Fruit fly (Drosophila melanogaster): ENCODE results near the gene CecC.

CecC gene

dm6 chr3R:30258298-30258990 lies 42.2 kb downstream of the CecC start (continued):
- TF ChIP-seq Eip93F (GFP tag; optimal IDR thresholded peaks at IDR 0.05), result peak; percentile 20
- peak; percentile 87 for TF ChIP-seq CG8632 (GFP tag; optimal IDR thresholded peaks at IDR 0.05)
- TF ChIP-seq pdm3 (GFP tag; optimal IDR thresholded peaks at IDR 0.05), result peak; percentile 85
- peak; percentile 80 for TF ChIP-seq CG10669 (GFP tag; optimal IDR thresholded peaks at IDR 0.05)
- peak; percentile 73 for TF ChIP-seq vri (GFP tag; optimal IDR thresholded peaks at IDR 0.05)
- peak; percentile 86 for TF ChIP-seq CG7368 (GFP tag; optimal IDR thresholded peaks at IDR 0.05)
- TF ChIP-seq CG8119 (GFP tag; IDR thresholded peaks at IDR 0.05), result peak; percentile 79
- TF ChIP-seq Hr38 (GFP tag; optimal IDR thresholded peaks at IDR 0.05), result no peak
- TF ChIP-seq Lpt (GFP tag; optimal IDR thresholded peaks at IDR 0.05), result peak; percentile 13
- peak; percentile 73 for TF ChIP-seq dsx (GFP tag; optimal IDR thresholded peaks at IDR 0.05; ENCODE audit: poor library complexity, severe bottlenecking)
- peak; percentile 84 for TF ChIP-seq acj6 (GFP tag; optimal IDR thresholded peaks at IDR 0.05)
- peak; percentile 73 for TF ChIP-seq CG1621 (tag; optimal IDR thresholded peaks at IDR 0.05)
- TF ChIP-seq lz (GFP tag; optimal IDR thresholded peaks at IDR 0.05), result peak; percentile 86
- TF ChIP-seq Sox15 (GFP tag; optimal IDR thresholded peaks at IDR 0.05), result peak; percentile 66
- TF ChIP-seq CG11902 (GFP tag; optimal IDR thresholded peaks at IDR 0.05), result peak; percentile 66
- peak; percentile 79 for TF ChIP-seq Sox102F (GFP tag; optimal IDR thresholded peaks at IDR 0.05)
- TF ChIP-seq ss (GFP tag; optimal IDR thresholded peaks at IDR 0.05), result peak; percentile 77 to 89
- TF ChIP-seq CG6854 (GFP tag; optimal IDR thresholded peaks at IDR 0.05), result peak; percentile 1

DNA sequence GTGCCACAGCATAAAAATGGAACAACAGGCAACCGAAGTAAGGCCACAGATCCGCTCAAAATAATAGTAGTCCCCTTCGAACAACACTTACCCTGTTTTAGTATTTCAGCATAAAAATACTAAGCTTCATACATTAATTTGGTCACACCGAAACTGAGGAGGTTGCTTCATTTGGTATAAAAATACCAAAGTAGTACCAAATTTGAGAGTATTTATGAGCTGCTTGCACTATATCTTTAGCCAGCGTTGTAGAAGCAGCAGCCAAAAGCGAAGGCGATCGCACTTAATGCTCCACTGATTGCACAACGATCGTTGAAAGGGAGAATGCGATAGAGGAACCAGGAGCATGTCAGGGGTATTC lies 42.7 kb downstream of the CecC start:
- TF ChIP-seq CG6808 (GFP tag; optimal IDR thresholded peaks at IDR 0.05) (peak; percentile 88), CG11294 (GFP tag; IDR thresholded peaks at IDR 0.05) (peak; percentile 30; the same call in 1 of the 2 replicates), fd59A (GFP tag; optimal IDR thresholded peaks at IDR 0.05) (peak; percentile 95), CG10631 (GFP tag; optimal IDR thresholded peaks at IDR 0.05) (peak; percentile 93), fd85E (GFP tag; optimal IDR thresholded peaks at IDR 0.05) (peak; percentile 82), dsx (GFP tag; optimal IDR thresholded peaks at IDR 0.05; ENCODE audit: poor library complexity, severe bottlenecking) (peak; percentile 89), Blimp-1 (GFP tag; optimal IDR thresholded peaks at IDR 0.05) (no peak), CG15336 (GFP tag; IDR thresholded peaks at IDR 0.05) (peak; percentile 85), ss (GFP tag; optimal IDR thresholded peaks at IDR 0.05) (peak; percentile 94 to 95), CG1621 (tag; optimal IDR thresholded peaks at IDR 0.05) (peak; percentile 96), CG6792 (GFP tag; optimal IDR thresholded peaks at IDR 0.05) (peak; percentile 94), net (GFP tag; optimal IDR thresholded peaks at IDR 0.05) (peak; percentile 86), salr (GFP tag; optimal IDR thresholded peaks at IDR 0.05) (peak; percentile 46 to 88), topi (GFP tag; optimal IDR thresholded peaks at IDR 0.05) (peak; percentile 94), CG4318 (GFP tag; optimal IDR thresholded peaks at IDR 0.05) (peak; percentile 71), dac (GFP tag; optimal IDR thresholded peaks at IDR 0.05) (peak; percentile 47), CG8319 (GFP tag; optimal IDR thresholded peaks at IDR 0.05) (peak; percentile 83), spab (GFP tag; optimal IDR thresholded peaks at IDR 0.05) (peak; percentile 93), Sox15 (GFP tag; optimal IDR thresholded peaks at IDR 0.05) (peak; percentile 83), Ets96B (tag; optimal IDR thresholded peaks at IDR 0.05) (peak; percentile 96), CG8119 (GFP tag; IDR thresholded peaks at IDR 0.05) (peak; percentile 86), Hr39 (GFP tag; optimal IDR thresholded peaks at IDR 0.05) (peak; percentile 91), Eip93F (GFP tag; optimal IDR thresholded peaks at IDR 0.05) (peak; percentile 86), CG10669 (GFP tag; optimal IDR thresholded peaks at IDR 0.05) (peak; percentile 94), CG11762 (GFP tag; optimal IDR thresholded peaks at IDR 0.05; ENCODE audit: insufficient read depth) (peak; percentile 85), Met (GFP tag; optimal IDR thresholded peaks at IDR 0.05) (peak; percentile 90), esn (GFP tag; optimal IDR thresholded peaks at IDR 0.05) (peak; percentile 92), fkh (GFP tag; optimal IDR thresholded peaks at IDR 0.05) (no peak), Hr4 (GFP tag; optimal IDR thresholded peaks at IDR 0.05) (peak; percentile 85), pdm3 (GFP tag; optimal IDR thresholded peaks at IDR 0.05) (peak; percentile 93), CG6276 (GFP tag; optimal IDR thresholded peaks at IDR 0.05) (peak; percentile 48), CG9139 (GFP tag; optimal IDR thresholded peaks at IDR 0.05) (peak; percentile 87), CG3032 (tag; optimal IDR thresholded peaks at IDR 0.05) (peak; percentile 96), Sox102F (GFP tag; optimal IDR thresholded peaks at IDR 0.05) (peak; percentile 94), Sox14 (GFP tag; optimal IDR thresholded peaks at IDR 0.05) (peak; percentile 94), vri (GFP tag; optimal IDR thresholded peaks at IDR 0.05) (peak; percentile 94), CG11902 (GFP tag; optimal IDR thresholded peaks at IDR 0.05) (peak; percentile 89), Hr38 (GFP tag; optimal IDR thresholded peaks at IDR 0.05) (no peak), Ets21C (GFP tag; optimal IDR thresholded peaks at IDR 0.05) (peak; percentile 88), CG6854 (GFP tag; optimal IDR thresholded peaks at IDR 0.05) (peak; percentile 74), CG6163 (GFP tag; IDR thresholded peaks at IDR 0.05) (peak; percentile 90)

Measured in whole organism, prepupa.